Fruit fly (Drosophila melanogaster) whole organism, wandering third instar larva: ENCODE results near the gene Papst2.

Source experiments
- CG9705 ChIP-seq: fragments of 200-800 bp; sonication (Bioruptor generic); optimal IDR thresholded peaks from 2 replicates; lab custom pipeline; 2018; ENCODE audit warnings: missing biosample characterization, mild to moderate bottlenecking, missing genetic modification characterization
- N ChIP-seq: fragments of >200 bp; optimal IDR thresholded peaks from 2 replicates; lab custom pipeline; 2018; ENCODE audit warnings: missing biosample characterization, missing external identifiers, missing genetic modification characterization
- dsf ChIP-seq: sonication (Bioruptor generic); optimal IDR thresholded peaks from 2 replicates; lab custom pipeline; 2016; ENCODE audit warnings: missing biosample characterization, missing genetic modification characterization, borderline replicate concordance
- lola ChIP-seq: fragments of >200 bp; optimal IDR thresholded peaks from 2 replicates; lab custom pipeline; 2017; ENCODE audit warnings: missing biosample characterization, missing genetic modification characterization

- TF ChIP-seq N (GFP tag; lab: Kevin White, UChicago), result no peak
- TF ChIP-seq CG9705 (GFP tag; lab: Kevin White, UChicago), result no peak
- no peak for TF ChIP-seq dsf (GFP tag; lab: Kevin White, UChicago)
- no peak for TF ChIP-seq lola
These were observed 31.1 kb upstream of the Papst2 start for dm6 chr3L:17011351-17012016.
